Worm (Caenorhabditis elegans) whole organism, L1 larva: ENCODE results near the gene ift-139.
A peak's percentile ranks its signal among the peaks of the same experiment; 100 is the strongest.

ENCODE experiments used
- C04F5.9 ChIP-seq: sonication (generic microtip); optimal IDR thresholded peaks from 2 replicates; lab custom pipeline; 2016; ENCODE audit warnings: missing genetic modification characterization, missing compliant biosample characterization
- C16A3.4 ChIP-seq: fragments of 150-350 bp; optimal IDR thresholded peaks from 2 replicates; lab custom pipeline; 2014; ENCODE audit warnings: missing biosample characterization, missing genetic modification characterization
- C34B4.2 ChIP-seq: sonication (generic microtip); optimal IDR thresholded peaks from 2 replicates; lab custom pipeline; 2017; ENCODE audit warnings: mild to moderate bottlenecking, missing genetic modification characterization, missing compliant biosample characterization
- alr-1 ChIP-seq: fragments of 200-800 bp; sonication (Bioruptor generic); optimal IDR thresholded peaks from 2 replicates; lab custom pipeline; 2018; ENCODE audit warnings: borderline replicate concordance, mild to moderate bottlenecking, missing genetic modification characterization, missing compliant biosample characterization
- ama-1 ChIP-seq: fragments of 150-350 bp; optimal IDR thresholded peaks from 2 replicates; lab custom pipeline; 2014
- blmp-1 ChIP-seq: fragments of 150-350 bp; optimal IDR thresholded peaks from 2 replicates; lab custom pipeline; 2014; ENCODE audit warnings: missing biosample characterization, missing genetic modification characterization
- ceh-63 ChIP-seq: fragments of 200-800 bp; sonication (Bioruptor generic); optimal IDR thresholded peaks from 2 replicates; lab custom pipeline; 2018; ENCODE audit warnings: mild to moderate bottlenecking, missing genetic modification characterization, missing compliant biosample characterization
- ceh-82 ChIP-seq, 3 experiments: fragments of 150-350 bp in 1 of 3; sonication (generic microtip) in 2 of 3; optimal IDR thresholded peaks; 2 replicates each; lab custom pipeline; 2014 to 2017; ENCODE audit warnings: missing biosample characterization in 3 of 3, missing genetic modification characterization in 3 of 3
- ceh-88 ChIP-seq: fragments of 200-800 bp; sonication (Bioruptor generic); IDR thresholded peaks from 2 replicates; pipeline ENCODE4 v1.3.6; 2022; ENCODE audit warnings: missing genetic modification characterization, missing compliant biosample characterization
- ces-1 ChIP-seq: fragments of 150-350 bp; optimal IDR thresholded peaks from 2 replicates; lab custom pipeline; 2014; ENCODE audit warnings: missing biosample characterization, missing genetic modification reagents, missing genetic modification characterization
- dpl-1 ChIP-seq, 3 experiments: fragments of 150-350 bp in 2 of 3; sonication (generic microtip) in 1 of 3; optimal IDR thresholded peaks; 2 replicates each; lab custom pipeline; 2014 to 2017; ENCODE audit warnings: missing biosample characterization in 3 of 3, missing genetic modification characterization in 3 of 3, missing genetic modification reagents in 3 of 3
- dsc-1 ChIP-seq: sonication (generic microtip); optimal IDR thresholded peaks from 2 replicates; lab custom pipeline; 2016; ENCODE audit warnings: mild to moderate bottlenecking, missing genetic modification characterization, missing compliant biosample characterization
- efl-1 ChIP-seq, 4 experiments: fragments of 150-350 bp; optimal IDR thresholded peaks in 3 of 4; peaks in 1 of 4; 1 replicate in 1 of 4; 2 replicates in 3 of 4; lab custom pipeline; 2014; ENCODE audit warnings: missing biosample characterization in 2 of 4, missing genetic modification characterization in 2 of 4, missing genetic modification reagents in 2 of 4
- efl-3 ChIP-seq: fragments of 200-800 bp; sonication (Bioruptor generic); optimal IDR thresholded peaks from 2 replicates; lab custom pipeline; 2018; ENCODE audit warnings: mild to moderate bottlenecking, missing genetic modification characterization, missing compliant biosample characterization
- elt-2 ChIP-seq: sonication (generic microtip); optimal IDR thresholded peaks from 2 replicates; lab custom pipeline; 2016; ENCODE audit warnings: missing genetic modification characterization, mild to moderate bottlenecking, inconsistent platforms, missing compliant biosample characterization, missing genetic modification reagents
- elt-3 ChIP-seq, 6 experiments: fragments of 150-350 bp in 1 of 6; sonication (generic microtip); optimal IDR thresholded peaks; 2 replicates each; lab custom pipeline; 2017 to 2018; ENCODE audit warnings: missing biosample characterization in 6 of 6, missing genetic modification characterization in 6 of 6, inconsistent platforms in 1 of 6
- ets-5 ChIP-seq: fragments of 200-800 bp; sonication (Bioruptor generic); IDR thresholded peaks from 2 replicates; pipeline ENCODE4 v1.3.6; 2022; ENCODE audit warnings: missing genetic modification characterization, missing compliant biosample characterization
- fkh-4 ChIP-seq: sonication (generic microtip); optimal IDR thresholded peaks from 2 replicates; lab custom pipeline; 2016; ENCODE audit warnings: missing compliant biosample characterization, missing genetic modification characterization, borderline replicate concordance
- irx-1 ChIP-seq: sonication (generic microtip); optimal IDR thresholded peaks from 2 replicates; lab custom pipeline; 2016; ENCODE audit warnings: missing genetic modification characterization, missing compliant biosample characterization
- lin-14 ChIP-seq: fragments of 200-800 bp; sonication (Bioruptor generic); optimal IDR thresholded peaks from 2 replicates; lab custom pipeline; 2018; ENCODE audit warnings: mild to moderate bottlenecking, missing genetic modification characterization, moderate library complexity, missing compliant biosample characterization
- lin-39 ChIP-seq: fragments of 150-350 bp; optimal IDR thresholded peaks from 2 replicates; lab custom pipeline; 2014; ENCODE audit warnings: missing biosample characterization, missing genetic modification reagents, missing genetic modification characterization
- lsy-2 ChIP-seq, 2 experiments: fragments of 150-350 bp; optimal IDR thresholded peaks; 2 replicates each; lab custom pipeline; 2014; ENCODE audit warnings: missing biosample characterization in 2 of 2, missing genetic modification characterization in 2 of 2
- mab-9 ChIP-seq: fragments of 200-800 bp; sonication (Bioruptor generic); IDR thresholded peaks from 2 replicates; pipeline ENCODE4 v1.3.6; 2022; ENCODE audit warnings: missing genetic modification reagents, missing genetic modification characterization, missing compliant biosample characterization
- mef-2 ChIP-seq: fragments of 150-350 bp; optimal IDR thresholded peaks from 2 replicates; lab custom pipeline; 2014; ENCODE audit warnings: missing biosample characterization, missing genetic modification characterization
- mep-1 ChIP-seq: fragments of 150-350 bp; optimal IDR thresholded peaks from 2 replicates; lab custom pipeline; 2014; ENCODE audit warnings: missing biosample characterization, missing genetic modification characterization
- nhr-19 ChIP-seq: fragments of 200-800 bp; sonication (Bioruptor generic); conservative IDR thresholded peaks from 2 replicates; pipeline ENCODE4 v1.3.6; 2022; ENCODE audit warnings: missing genetic modification characterization, missing compliant biosample characterization
- nhr-28 ChIP-seq: fragments of 150-350 bp; optimal IDR thresholded peaks from 2 replicates; lab custom pipeline; 2014; ENCODE audit warnings: missing biosample characterization, missing genetic modification characterization
- nhr-47 ChIP-seq: sonication (generic microtip); optimal IDR thresholded peaks from 2 replicates; lab custom pipeline; 2016; ENCODE audit warnings: mild to moderate bottlenecking, missing genetic modification characterization, moderate library complexity, missing compliant biosample characterization
- nhr-71 ChIP-seq: sonication (generic microtip); optimal IDR thresholded peaks from 2 replicates; lab custom pipeline; 2016; ENCODE audit warnings: mild to moderate bottlenecking, missing genetic modification characterization, moderate library complexity, missing compliant biosample characterization
- nhr-85 ChIP-seq: sonication (generic microtip); peaks from one replicate; lab custom pipeline; 2016; ENCODE audit warnings: missing genetic modification characterization, inconsistent platforms, missing compliant biosample characterization
- rnt-1 ChIP-seq: sonication (generic microtip); optimal IDR thresholded peaks from 2 replicates; lab custom pipeline; 2016; ENCODE audit warnings: mild to moderate bottlenecking, missing genetic modification characterization, moderate library complexity, missing compliant biosample characterization
- skn-1 ChIP-seq: fragments of 150-350 bp; optimal IDR thresholded peaks from 2 replicates; lab custom pipeline; 2014; ENCODE audit warnings: missing biosample characterization, missing genetic modification characterization
- sox-4 ChIP-seq: sonication (generic microtip); optimal IDR thresholded peaks from 2 replicates; lab custom pipeline; 2016; ENCODE audit warnings: missing genetic modification characterization, missing compliant biosample characterization
- sup-37 ChIP-seq: fragments of 200-800 bp; sonication (Bioruptor generic); optimal IDR thresholded peaks from 2 replicates; lab custom pipeline; 2018; ENCODE audit warnings: mild to moderate bottlenecking, missing genetic modification characterization, missing compliant biosample characterization
- tbx-2 ChIP-seq: sonication (generic microtip); optimal IDR thresholded peaks from 2 replicates; lab custom pipeline; 2016; ENCODE audit warnings: missing genetic modification characterization, missing compliant biosample characterization
- unc-130 ChIP-seq: fragments of 150-350 bp; optimal IDR thresholded peaks from 2 replicates; lab custom pipeline; 2017; ENCODE audit warnings: missing biosample characterization, missing genetic modification characterization, inconsistent platforms
- unc-30 ChIP-seq: sonication (generic microtip); optimal IDR thresholded peaks from 2 replicates; lab custom pipeline; 2017; ENCODE audit warnings: missing biosample characterization, missing genetic modification characterization
- unc-86 ChIP-seq: sonication (generic microtip); optimal IDR thresholded peaks from 2 replicates; lab custom pipeline; 2016; ENCODE audit warnings: missing genetic modification characterization, missing compliant biosample characterization
- vab-15 ChIP-seq: sonication (generic microtip); optimal IDR thresholded peaks from 2 replicates; lab custom pipeline; 2017; ENCODE audit warnings: missing genotype, mild to moderate bottlenecking, missing genetic modification characterization, missing compliant biosample characterization
- ztf-11 ChIP-seq, 2 experiments: sonication (generic microtip); optimal IDR thresholded peaks; 2 replicates each; lab custom pipeline; 2016 to 2017; ENCODE audit warnings: missing genetic modification characterization in 2 of 2, missing biosample characterization in 1 of 2, missing compliant biosample characterization in 1 of 2
- ztf-4 ChIP-seq: fragments of 150-350 bp; optimal IDR thresholded peaks from 2 replicates; lab custom pipeline; 2014; ENCODE audit warnings: missing biosample characterization, missing genetic modification characterization

Gene ift-139

ce11 chrIII:6078917-6079316, 39.6 kb upstream of the ift-139 start (continued):
- TF ChIP-seq dsc-1 (no peak), nhr-19 (GFP tag; lab: Robert Waterston, UW) (no peak), alr-1 (no peak)
- TF ChIP-seq, all 84 proteins: peak for 12

DNA sequence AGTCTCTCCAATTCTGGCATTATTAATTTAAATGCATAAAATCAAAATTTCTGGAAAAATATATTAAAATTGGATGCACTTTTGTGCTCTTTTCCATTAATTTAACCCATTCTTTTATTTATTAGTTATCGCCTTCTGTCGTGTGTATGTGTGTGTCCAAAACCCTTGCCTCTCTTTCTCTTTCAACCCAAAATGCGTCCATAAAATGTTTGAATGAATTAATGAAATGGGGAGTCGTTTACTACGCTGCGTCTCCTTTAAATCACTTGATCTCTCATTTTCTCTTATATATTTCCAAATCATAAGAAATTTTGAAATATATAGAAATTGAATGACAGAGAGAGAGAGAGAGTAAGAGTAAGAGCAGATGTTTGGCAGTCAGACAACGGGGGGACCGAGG, 38.7 kb upstream of the ift-139 start:
- TF ChIP-seq mep-1 (tag; lab: Kevin White, UChicago), result peak; percentile 44
- TF ChIP-seq lin-14, result peak; percentile 50
- peak; percentile 12 for TF ChIP-seq unc-86
- TF ChIP-seq blmp-1 (tag; lab: Kevin White, UChicago), result peak; percentile 14
- peak; percentile 44 for TF ChIP-seq skn-1 (tag; lab: Kevin White, UChicago)
- peak; percentile 14 for TF ChIP-seq nhr-47 (tag; lab: Kevin White, UChicago)
- TF ChIP-seq unc-130 (tag; lab: Kevin White, UChicago), result no peak
- peak in 1 of 2 experiments; percentile 14 for TF ChIP-seq lsy-2 (tag; optimal IDR thresholded peaks at IDR 0.05; lab: Kevin White, UChicago)
- peak; percentile 27 for TF ChIP-seq nhr-85
- TF ChIP-seq tbx-2 (tag; lab: Kevin White, UChicago), result no peak
- TF ChIP-seq ceh-82 (tag; optimal IDR thresholded peaks at IDR 0.05; lab: Kevin White, UChicago), result no peak
- TF ChIP-seq dsc-1, result peak; percentile 12
- TF ChIP-seq nhr-71 (tag; lab: Kevin White, UChicago), result peak; percentile 19

DNA sequence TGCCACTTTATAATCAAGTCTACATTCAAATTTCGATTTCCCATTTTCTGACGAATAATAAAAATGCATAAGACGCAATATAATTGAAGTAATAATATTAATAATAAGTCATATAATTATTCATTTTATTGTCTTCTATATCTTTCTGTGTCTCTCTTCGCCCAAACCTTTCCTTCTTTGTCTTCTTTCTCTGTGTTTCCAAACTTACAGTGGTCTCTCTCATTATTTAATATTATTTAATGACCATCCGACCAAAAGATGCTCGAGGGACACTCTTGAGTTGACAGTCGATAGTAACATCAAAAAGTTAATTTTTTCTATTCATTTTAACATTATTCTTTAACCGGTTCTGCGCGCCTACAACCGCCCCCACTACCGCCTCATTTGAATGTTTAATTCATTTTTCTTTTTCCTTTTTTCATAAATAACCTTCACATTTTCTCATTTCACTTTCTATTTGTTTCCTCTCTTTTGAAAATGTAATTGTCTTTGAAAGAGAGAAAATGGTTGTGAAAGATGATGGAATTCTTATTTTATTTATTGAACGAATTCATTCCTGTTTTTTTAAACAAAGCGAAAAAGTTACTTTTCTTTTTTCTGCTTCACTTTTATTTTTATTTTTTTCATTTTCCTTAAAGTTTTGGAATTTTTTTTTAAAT, 34.5 kb upstream of the ift-139 start:
- no peak for TF ChIP-seq dsc-1
- no peak for TF ChIP-seq irx-1 (tag; lab: Kevin White, UChicago)
- peak; percentile 63 for TF ChIP-seq nhr-85
- TF ChIP-seq mab-9 (GFP tag; lab: Robert Waterston, UW), result no peak
- no peak for TF ChIP-seq vab-15
- no peak for TF ChIP-seq ces-1 (GFP tag; lab: Kevin White, UChicago)
- TF ChIP-seq lsy-2 (tag; optimal IDR thresholded peaks at IDR 0.05; lab: Kevin White, UChicago), result no peak
- TF ChIP-seq fkh-4 (tag; lab: Kevin White, UChicago), result no peak
- no peak for TF ChIP-seq elt-2
- no peak for TF ChIP-seq elt-3 (tag; optimal IDR thresholded peaks at IDR 0.05; lab: Kevin White, UChicago)
- no peak for TF ChIP-seq sox-4 (tag; lab: Kevin White, UChicago)
- TF ChIP-seq dpl-1 (GFP tag; optimal IDR thresholded peaks at IDR 0.05; lab: Kevin White, UChicago), result no peak
- TF ChIP-seq ama-1 (lab: Kevin White, UChicago), result no peak
- no peak for TF ChIP-seq nhr-71 (tag; lab: Kevin White, UChicago)
- no peak for TF ChIP-seq C16A3.4 (tag; lab: Kevin White, UChicago)
- no peak for TF ChIP-seq lin-39 (tag; lab: Kevin White, UChicago)
- TF ChIP-seq nhr-28, result no peak
- TF ChIP-seq efl-3 (GFP tag; lab: Kevin White, UChicago), result no peak
- no peak for TF ChIP-seq ceh-63
- TF ChIP-seq lin-14, result peak; percentile 29
- TF ChIP-seq skn-1 (tag; lab: Kevin White, UChicago), result no peak
- TF ChIP-seq ztf-4 (tag; lab: Kevin White, UChicago), result no peak
- no peak for TF ChIP-seq C04F5.9 (tag; lab: Kevin White, UChicago)
- peak; percentile 85 for TF ChIP-seq blmp-1 (tag; lab: Kevin White, UChicago)
- TF ChIP-seq sup-37, result no peak

ce11 chrIII:6072937-6073336, 33.7 kb upstream of the ift-139 start:
- TF ChIP-seq unc-30 (tag; lab: Kevin White, UChicago) (no peak), efl-1 (optimal IDR thresholded peaks at IDR 0.05; lab: Kevin White, UChicago) (no peak), efl-1 (GFP tag; optimal IDR thresholded peaks at IDR 0.05 in 1 of 2; lab: Kevin White, UChicago) (no peak), rnt-1 (no peak), ets-5 (GFP tag; lab: Robert Waterston, UW) (no peak), ceh-88 (GFP tag; lab: Robert Waterston, UW) (no peak), mab-9 (GFP tag; lab: Robert Waterston, UW) (no peak), skn-1 (tag; lab: Kevin White, UChicago) (no peak), ztf-11 (tag; optimal IDR thresholded peaks at IDR 0.05; lab: Kevin White, UChicago) (no peak), ceh-82 (tag; optimal IDR thresholded peaks at IDR 0.05; lab: Kevin White, UChicago) (no peak), C16A3.4 (tag; lab: Kevin White, UChicago) (no peak), C34B4.2 (tag; lab: Kevin White, UChicago) (no peak), mef-2 (tag; lab: Kevin White, UChicago) (no peak)
